Worm (Caenorhabditis elegans) whole organism, L1 larva: ENCODE results near the gene lpd-9.

Experiments used
- C16A3.4 ChIP-seq: fragments of 150-350 bp; optimal IDR thresholded peaks from 2 replicates; lab custom pipeline; 2014; ENCODE audit warnings: missing biosample characterization, missing genetic modification characterization
- C34B4.2 ChIP-seq: sonication (generic microtip); optimal IDR thresholded peaks from 2 replicates; lab custom pipeline; 2017; ENCODE audit warnings: mild to moderate bottlenecking, missing genetic modification characterization, missing compliant biosample characterization
- F16B12.6 ChIP-seq: fragments of 150-350 bp; optimal IDR thresholded peaks from 2 replicates; lab custom pipeline; 2014; ENCODE audit warnings: missing biosample characterization, missing genetic modification characterization
- Y116A8C.19 ChIP-seq: sonication (generic microtip); optimal IDR thresholded peaks from 2 replicates; lab custom pipeline; 2016; ENCODE audit warnings: missing compliant biosample characterization, missing genetic modification characterization, borderline replicate concordance
- alr-1 ChIP-seq: fragments of 200-800 bp; sonication (Bioruptor generic); optimal IDR thresholded peaks from 2 replicates; lab custom pipeline; 2018; ENCODE audit warnings: borderline replicate concordance, mild to moderate bottlenecking, missing genetic modification characterization, missing compliant biosample characterization
- aly-2 ChIP-seq: fragments of 150-350 bp; optimal IDR thresholded peaks from 2 replicates; lab custom pipeline; 2014; ENCODE audit warnings: missing biosample characterization, missing genetic modification characterization
- ceh-8 ChIP-seq: fragments of 200-800 bp; sonication (Bioruptor generic); optimal IDR thresholded peaks from 2 replicates; lab custom pipeline; 2018; ENCODE audit warnings: mild to moderate bottlenecking, missing genetic modification characterization, moderate library complexity, missing compliant biosample characterization
- ceh-82 ChIP-seq, 3 experiments: fragments of 150-350 bp in 1 of 3; sonication (generic microtip) in 2 of 3; optimal IDR thresholded peaks; 2 replicates each; lab custom pipeline; 2014 to 2017; ENCODE audit warnings: missing biosample characterization in 3 of 3, missing genetic modification characterization in 3 of 3
- ceh-88 ChIP-seq: fragments of 200-800 bp; sonication (Bioruptor generic); IDR thresholded peaks from 2 replicates; pipeline ENCODE4 v1.3.6; 2022; ENCODE audit warnings: missing genetic modification characterization, missing compliant biosample characterization
- ceh-90 ChIP-seq: sonication (generic microtip); optimal IDR thresholded peaks from 2 replicates; lab custom pipeline; 2016; ENCODE audit warnings: missing genetic modification characterization, missing compliant biosample characterization
- ces-1 ChIP-seq: fragments of 150-350 bp; optimal IDR thresholded peaks from 2 replicates; lab custom pipeline; 2014; ENCODE audit warnings: missing biosample characterization, missing genetic modification reagents, missing genetic modification characterization
- dsc-1 ChIP-seq: sonication (generic microtip); optimal IDR thresholded peaks from 2 replicates; lab custom pipeline; 2016; ENCODE audit warnings: mild to moderate bottlenecking, missing genetic modification characterization, missing compliant biosample characterization
- efl-1 ChIP-seq, 4 experiments: fragments of 150-350 bp; optimal IDR thresholded peaks in 3 of 4; peaks in 1 of 4; 1 replicate in 1 of 4; 2 replicates in 3 of 4; lab custom pipeline; 2014; ENCODE audit warnings: missing biosample characterization in 2 of 4, missing genetic modification characterization in 2 of 4, missing genetic modification reagents in 2 of 4
- egl-13 ChIP-seq: sonication (generic microtip); optimal IDR thresholded peaks from 2 replicates; lab custom pipeline; 2016; ENCODE audit warnings: missing genotype, missing genetic modification reagents, missing genetic modification characterization, missing compliant biosample characterization
- egl-27 ChIP-seq, 2 experiments: fragments of 150-350 bp in 1 of 2; sonication (generic microtip); optimal IDR thresholded peaks; 3 replicates each; lab custom pipeline; 2017 to 2018; ENCODE audit warnings: missing biosample characterization in 2 of 2, missing genetic modification characterization in 2 of 2, missing genetic modification reagents in 2 of 2
- elt-2 ChIP-seq: sonication (generic microtip); optimal IDR thresholded peaks from 2 replicates; lab custom pipeline; 2016; ENCODE audit warnings: missing genetic modification characterization, mild to moderate bottlenecking, inconsistent platforms, missing compliant biosample characterization, missing genetic modification reagents
- ets-5 ChIP-seq: fragments of 200-800 bp; sonication (Bioruptor generic); IDR thresholded peaks from 2 replicates; pipeline ENCODE4 v1.3.6; 2022; ENCODE audit warnings: missing genetic modification characterization, missing compliant biosample characterization
- fkh-10 ChIP-seq: sonication (generic microtip); optimal IDR thresholded peaks from 2 replicates; lab custom pipeline; 2017; ENCODE audit warnings: missing biosample characterization, missing genetic modification reagents, missing genetic modification characterization
- fkh-8 ChIP-seq: sonication (generic microtip); optimal IDR thresholded peaks from 2 replicates; lab custom pipeline; 2016; ENCODE audit warnings: mild to moderate bottlenecking, missing genetic modification characterization, missing compliant biosample characterization
- grh-1 ChIP-seq: fragments of 200-800 bp; sonication (Bioruptor generic); IDR thresholded peaks from 2 replicates; pipeline ENCODE4 v1.3.6; 2022; ENCODE audit warnings: missing genetic modification reagents, missing genetic modification characterization, missing compliant biosample characterization
- hpl-2 ChIP-seq: fragments of 150-350 bp; optimal IDR thresholded peaks from 2 replicates; lab custom pipeline; 2014; ENCODE audit warnings: missing biosample characterization, missing genetic modification reagents, missing genetic modification characterization
- irx-1 ChIP-seq: sonication (generic microtip); optimal IDR thresholded peaks from 2 replicates; lab custom pipeline; 2016; ENCODE audit warnings: missing genetic modification characterization, missing compliant biosample characterization
- lin-13 ChIP-seq: fragments of 150-350 bp; optimal IDR thresholded peaks from 2 replicates; lab custom pipeline; 2014; ENCODE audit warnings: missing biosample characterization, missing genetic modification reagents, missing genetic modification characterization
- lin-14 ChIP-seq: fragments of 200-800 bp; sonication (Bioruptor generic); optimal IDR thresholded peaks from 2 replicates; lab custom pipeline; 2018; ENCODE audit warnings: mild to moderate bottlenecking, missing genetic modification characterization, moderate library complexity, missing compliant biosample characterization
- mab-9 ChIP-seq: fragments of 200-800 bp; sonication (Bioruptor generic); IDR thresholded peaks from 2 replicates; pipeline ENCODE4 v1.3.6; 2022; ENCODE audit warnings: missing genetic modification reagents, missing genetic modification characterization, missing compliant biosample characterization
- mef-2 ChIP-seq: fragments of 150-350 bp; optimal IDR thresholded peaks from 2 replicates; lab custom pipeline; 2014; ENCODE audit warnings: missing biosample characterization, missing genetic modification characterization
- nhr-11 ChIP-seq: fragments of 150-350 bp; optimal IDR thresholded peaks from 2 replicates; lab custom pipeline; 2014; ENCODE audit warnings: missing biosample characterization, missing genetic modification characterization
- nhr-19 ChIP-seq: fragments of 200-800 bp; sonication (Bioruptor generic); conservative IDR thresholded peaks from 2 replicates; pipeline ENCODE4 v1.3.6; 2022; ENCODE audit warnings: missing genetic modification characterization, missing compliant biosample characterization
- nhr-20 ChIP-seq: sonication (generic microtip); optimal IDR thresholded peaks from 2 replicates; lab custom pipeline; 2016; ENCODE audit warnings: mild to moderate bottlenecking, missing genetic modification characterization, missing compliant biosample characterization
- nhr-237 ChIP-seq: fragments of 150-350 bp; optimal IDR thresholded peaks from 2 replicates; lab custom pipeline; 2014; ENCODE audit warnings: missing biosample characterization, missing genetic modification characterization
- nhr-28 ChIP-seq: fragments of 150-350 bp; optimal IDR thresholded peaks from 2 replicates; lab custom pipeline; 2014; ENCODE audit warnings: missing biosample characterization, missing genetic modification characterization
- nhr-47 ChIP-seq: sonication (generic microtip); optimal IDR thresholded peaks from 2 replicates; lab custom pipeline; 2016; ENCODE audit warnings: mild to moderate bottlenecking, missing genetic modification characterization, moderate library complexity, missing compliant biosample characterization
- nhr-71 ChIP-seq: sonication (generic microtip); optimal IDR thresholded peaks from 2 replicates; lab custom pipeline; 2016; ENCODE audit warnings: mild to moderate bottlenecking, missing genetic modification characterization, moderate library complexity, missing compliant biosample characterization
- nhr-85 ChIP-seq: sonication (generic microtip); peaks from one replicate; lab custom pipeline; 2016; ENCODE audit warnings: missing genetic modification characterization, inconsistent platforms, missing compliant biosample characterization
- nhr-90 ChIP-seq: sonication (generic microtip); optimal IDR thresholded peaks from 2 replicates; lab custom pipeline; 2016; ENCODE audit warnings: mild to moderate bottlenecking, missing genetic modification characterization, missing compliant biosample characterization; ENCODE audit not compliant: poor library complexity
- pag-3 ChIP-seq: sonication (generic microtip); optimal IDR thresholded peaks from 2 replicates; lab custom pipeline; 2017; ENCODE audit warnings: missing genetic modification characterization, mild to moderate bottlenecking, missing compliant biosample characterization, antibody characterized with exemption, borderline replicate concordance; ENCODE audit not compliant: insufficient read depth
- pqm-1 ChIP-seq: sonication (generic microtip); optimal IDR thresholded peaks from 3 replicates; lab custom pipeline; 2017; ENCODE audit warnings: missing biosample characterization, missing genetic modification characterization
- skn-1 ChIP-seq: fragments of 150-350 bp; optimal IDR thresholded peaks from 2 replicates; lab custom pipeline; 2014; ENCODE audit warnings: missing biosample characterization, missing genetic modification characterization
- snpc-4 ChIP-seq: fragments of 150-350 bp; optimal IDR thresholded peaks from 2 replicates; lab custom pipeline; 2014; ENCODE audit warnings: missing biosample characterization, missing genetic modification characterization
- snu-23 ChIP-seq: sonication (generic microtip); optimal IDR thresholded peaks from 2 replicates; lab custom pipeline; 2016; ENCODE audit warnings: missing genetic modification characterization, missing compliant biosample characterization
- sox-4 ChIP-seq: sonication (generic microtip); optimal IDR thresholded peaks from 2 replicates; lab custom pipeline; 2016; ENCODE audit warnings: missing genetic modification characterization, missing compliant biosample characterization
- sup-37 ChIP-seq: fragments of 200-800 bp; sonication (Bioruptor generic); optimal IDR thresholded peaks from 2 replicates; lab custom pipeline; 2018; ENCODE audit warnings: mild to moderate bottlenecking, missing genetic modification characterization, missing compliant biosample characterization
- tbx-2 ChIP-seq: sonication (generic microtip); optimal IDR thresholded peaks from 2 replicates; lab custom pipeline; 2016; ENCODE audit warnings: missing genetic modification characterization, missing compliant biosample characterization
- tlp-1 ChIP-seq: fragments of 150-350 bp; optimal IDR thresholded peaks from 2 replicates; lab custom pipeline; 2014; ENCODE audit warnings: missing biosample characterization, missing genetic modification characterization
- unc-130 ChIP-seq: fragments of 150-350 bp; optimal IDR thresholded peaks from 2 replicates; lab custom pipeline; 2017; ENCODE audit warnings: missing biosample characterization, missing genetic modification characterization, inconsistent platforms
- unc-30 ChIP-seq: sonication (generic microtip); optimal IDR thresholded peaks from 2 replicates; lab custom pipeline; 2017; ENCODE audit warnings: missing biosample characterization, missing genetic modification characterization
- unc-86 ChIP-seq: sonication (generic microtip); optimal IDR thresholded peaks from 2 replicates; lab custom pipeline; 2016; ENCODE audit warnings: missing genetic modification characterization, missing compliant biosample characterization
- unc-98 ChIP-seq: fragments of 200-800 bp; sonication (Bioruptor generic); IDR thresholded peaks from 2 replicates; pipeline ENCODE4 v1.3.6; 2022; ENCODE audit warnings: missing genetic modification characterization, missing compliant biosample characterization
- vab-15 ChIP-seq: sonication (generic microtip); optimal IDR thresholded peaks from 2 replicates; lab custom pipeline; 2017; ENCODE audit warnings: missing genotype, mild to moderate bottlenecking, missing genetic modification characterization, missing compliant biosample characterization
- xbp-1 ChIP-seq: sonication (generic microtip); optimal IDR thresholded peaks from 2 replicates; lab custom pipeline; 2016; ENCODE audit warnings: missing genetic modification characterization, missing compliant biosample characterization
- zag-1 ChIP-seq: fragments of 150-350 bp; optimal IDR thresholded peaks from 2 replicates; lab custom pipeline; 2014; ENCODE audit warnings: missing biosample characterization, missing genetic modification characterization
- ztf-11 ChIP-seq, 2 experiments: sonication (generic microtip); optimal IDR thresholded peaks; 2 replicates each; lab custom pipeline; 2016 to 2017; ENCODE audit warnings: missing genetic modification characterization in 2 of 2, missing biosample characterization in 1 of 2, missing compliant biosample characterization in 1 of 2
- ztf-4 ChIP-seq: fragments of 150-350 bp; optimal IDR thresholded peaks from 2 replicates; lab custom pipeline; 2014; ENCODE audit warnings: missing biosample characterization, missing genetic modification characterization

Gene lpd-9

DNA sequence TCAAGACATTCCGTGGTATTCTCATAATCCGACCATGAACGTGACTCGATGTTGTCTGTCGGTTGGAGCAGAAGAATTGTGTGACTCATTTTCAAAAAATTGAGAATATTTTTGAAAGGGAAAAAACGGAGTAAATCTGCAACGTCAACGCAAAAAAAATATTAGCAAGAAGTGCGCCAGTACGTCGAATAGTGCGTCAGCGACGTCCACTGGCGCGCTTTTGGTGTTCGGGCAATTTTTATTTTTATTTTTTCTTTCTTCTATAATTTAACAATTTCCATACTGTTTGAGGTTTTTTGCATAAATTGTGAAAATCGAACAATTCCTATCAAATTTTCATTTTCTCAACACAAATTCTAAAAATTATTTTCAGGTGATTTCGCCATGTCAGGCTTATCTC lies at the start of gene lpd-9, which contains the start of gene erh-1:
Gene lpd-9 (plus strand): TSS at position 368 of the 400 bp plus-strand sequence.
Gene erh-1 (minus strand): TSS at position 204 of the 400 bp plus-strand sequence.
- TF ChIP-seq C34B4.2 (tag; lab: Kevin White, UChicago) = no peak
- TF ChIP-seq tlp-1 = no peak
- peak; percentile 51 for TF ChIP-seq ceh-8 (GFP tag; lab: Kevin White, UChicago)
- TF ChIP-seq nhr-90 (tag; lab: Kevin White, UChicago) = peak; percentile 85
- TF ChIP-seq egl-27 (tag; optimal IDR thresholded peaks at IDR 0.05; lab: Kevin White, UChicago) = no peak
- TF ChIP-seq fkh-8 = peak; percentile 55
- TF ChIP-seq elt-2 (tag; lab: Kevin White, UChicago) = peak; percentile 73
- TF ChIP-seq pqm-1 (tag; lab: Kevin White, UChicago) = no peak
- peak; percentile 22 for TF ChIP-seq unc-130
- no peak for TF ChIP-seq ztf-4 (tag; lab: Kevin White, UChicago)
- TF ChIP-seq lin-14 (GFP tag; lab: Kevin White, UChicago) = no peak
- peak; percentile 28 for TF ChIP-seq sox-4 (tag; lab: Kevin White, UChicago)
- peak; percentile 87 for TF ChIP-seq tbx-2 (tag; lab: Kevin White, UChicago)
- TF ChIP-seq vab-15 (tag; lab: Kevin White, UChicago) = no peak
- no peak for TF ChIP-seq hpl-2 (GFP tag; lab: Kevin White, UChicago)
- peak; percentile 17 for TF ChIP-seq lin-13 (GFP tag; lab: Kevin White, UChicago)
- TF ChIP-seq xbp-1 (tag; lab: Kevin White, UChicago) = peak; percentile 85
- TF ChIP-seq aly-2 (tag; lab: Kevin White, UChicago) = peak; percentile 29
- TF ChIP-seq snu-23 = peak; percentile 80
- no peak for TF ChIP-seq ceh-90 (tag; lab: Kevin White, UChicago)
- TF ChIP-seq nhr-11 (tag; lab: Kevin White, UChicago) = peak; percentile 37
- peak; percentile 90 for TF ChIP-seq nhr-47 (tag; lab: Kevin White, UChicago)
- TF ChIP-seq grh-1 (GFP tag; lab: Robert Waterston, UW) = peak; percentile 81
- peak; percentile 77 for TF ChIP-seq snpc-4 (tag; lab: Kevin White, UChicago)
- TF ChIP-seq nhr-85 (tag; lab: Kevin White, UChicago) = peak; percentile 87
- no peak for TF ChIP-seq ces-1 (GFP tag; lab: Kevin White, UChicago)
- peak in 1 of 2 experiments; percentile 74 for TF ChIP-seq ztf-11 (tag; optimal IDR thresholded peaks at IDR 0.05; lab: Kevin White, UChicago)
- TF ChIP-seq nhr-28 (tag; lab: Kevin White, UChicago) = no peak
- TF ChIP-seq nhr-19 (GFP tag; lab: Robert Waterston, UW) = peak; percentile 85
- TF ChIP-seq pag-3 (tag; lab: Kevin White, UChicago) = peak; percentile 53
- no peak for TF ChIP-seq zag-1 (tag; lab: Kevin White, UChicago)
- no peak for TF ChIP-seq unc-98
- TF ChIP-seq dsc-1 = peak; percentile 88
- peak; percentile 77 to 84 (median 79) for TF ChIP-seq ceh-82 (tag; optimal IDR thresholded peaks at IDR 0.05; lab: Kevin White, UChicago)
- TF ChIP-seq skn-1 (tag; lab: Kevin White, UChicago) = peak; percentile 74
- TF ChIP-seq egl-13 (tag; lab: Kevin White, UChicago) = peak; percentile 75
- TF ChIP-seq C16A3.4 (tag; lab: Kevin White, UChicago) = peak; percentile 57
- no peak for TF ChIP-seq nhr-237 (tag; lab: Kevin White, UChicago)
- TF ChIP-seq nhr-20 (tag; lab: Kevin White, UChicago) = peak; percentile 82
- no peak for TF ChIP-seq alr-1
- no peak for TF ChIP-seq mef-2 (tag; lab: Kevin White, UChicago)
- peak; percentile 80 for TF ChIP-seq unc-86 (tag; lab: Kevin White, UChicago)
- no peak for TF ChIP-seq Y116A8C.19 (tag; lab: Kevin White, UChicago)
- TF ChIP-seq nhr-71 = peak; percentile 87
- peak; percentile 76 for TF ChIP-seq mab-9 (GFP tag; lab: Robert Waterston, UW)
- no peak for TF ChIP-seq unc-30 (tag; lab: Kevin White, UChicago)
- TF ChIP-seq ets-5 (GFP tag; lab: Robert Waterston, UW) = no peak
- peak; percentile 21; the same call in 1 of the 2 replicates for TF ChIP-seq ceh-88 (GFP tag; lab: Robert Waterston, UW)
- TF ChIP-seq irx-1 (tag; lab: Kevin White, UChicago) = peak; percentile 70
- peak; percentile 76 to 83 for TF ChIP-seq efl-1 (optimal IDR thresholded peaks at IDR 0.05; lab: Kevin White, UChicago)
- peak; percentile 77 to 98 for TF ChIP-seq efl-1 (GFP tag; optimal IDR thresholded peaks at IDR 0.05 in 1 of 2; lab: Kevin White, UChicago)
- TF ChIP-seq F16B12.6 = peak; percentile 49
- TF ChIP-seq fkh-10 (GFP tag; lab: Kevin White, UChicago) = peak; percentile 17
- TF ChIP-seq sup-37 (GFP tag; lab: Kevin White, UChicago) = peak; percentile 39
